Fruit fly (Drosophila melanogaster) whole organism, adult: ENCODE measurements around the gene CG13901.

Experiments
- CG11617 ChIP-seq: fragments of 200-800 bp; sonication (Bioruptor generic); optimal IDR thresholded peaks from 2 replicates; lab custom pipeline; 2017; ENCODE audit warnings: mild to moderate bottlenecking, missing biosample characterization, missing genetic modification reagents, missing genetic modification characterization
- CG12768 ChIP-seq: fragments of 200-800 bp; sonication (Bioruptor generic); optimal IDR thresholded peaks from 2 replicates; lab custom pipeline; 2017; ENCODE audit warnings: missing biosample characterization, missing genetic modification characterization, mild to moderate bottlenecking, moderate library complexity, missing genetic modification reagents
- CG14711 ChIP-seq: fragments of 200-800 bp; sonication (Bioruptor generic); optimal IDR thresholded peaks from 2 replicates; lab custom pipeline; 2018; ENCODE audit warnings: missing biosample characterization, mild to moderate bottlenecking, missing genetic modification characterization, moderate library complexity
- CG1620 ChIP-seq: fragments of 200-800 bp; sonication (Bioruptor generic); optimal IDR thresholded peaks from 2 replicates; lab custom pipeline; 2016; ENCODE audit warnings: missing biosample characterization, missing genetic modification characterization
- Crg-1 ChIP-seq: fragments of 200-800 bp; sonication (Bioruptor generic); optimal IDR thresholded peaks from 2 replicates; lab custom pipeline; 2016; ENCODE audit warnings: missing biosample characterization, missing genetic modification characterization
- Hr96 ChIP-seq: fragments of 200-800 bp; sonication (Bioruptor generic); optimal IDR thresholded peaks from 2 replicates; lab custom pipeline; 2016; ENCODE audit warnings: missing biosample characterization, missing genetic modification characterization
- Mnt ChIP-seq: fragments of 200-800 bp; sonication (Bioruptor generic); optimal IDR thresholded peaks from 2 replicates; lab custom pipeline; 2016; ENCODE audit warnings: missing biosample characterization, mild to moderate bottlenecking, missing genetic modification characterization
- cic ChIP-seq: fragments of 200-800 bp; sonication (Bioruptor generic); optimal IDR thresholded peaks from 2 replicates; lab custom pipeline; 2017; ENCODE audit warnings: missing biosample characterization, mild to moderate bottlenecking, missing genetic modification characterization, moderate library complexity
- ovo ChIP-seq: fragments of 200-800 bp; sonication (Bioruptor generic); optimal IDR thresholded peaks from 2 replicates; lab custom pipeline; 2016; ENCODE audit warnings: missing biosample characterization, missing genetic modification characterization
- tj ChIP-seq: fragments of 200-800 bp; sonication (Bioruptor generic); optimal IDR thresholded peaks from 3 replicates; lab custom pipeline; 2017; ENCODE audit warnings: missing biosample characterization, mild to moderate bottlenecking, missing genetic modification characterization, moderate library complexity

- TF ChIP-seq ovo (no peak), Hr96 (GFP tag; lab: Kevin White, UChicago) (no peak), CG11617 (GFP tag; lab: Kevin White, UChicago) (no peak), Mnt (GFP tag; lab: Kevin White, UChicago) (no peak), CG14711 (tag; lab: Kevin White, UChicago) (no peak), cic (no peak), CG12768 (GFP tag; lab: Kevin White, UChicago) (no peak), tj (GFP tag; lab: Kevin White, UChicago) (no peak), CG1620 (GFP tag; lab: Kevin White, UChicago) (no peak), Crg-1 (GFP tag; lab: Kevin White, UChicago) (no peak)
Observed at dm6 chr3L:852267-852666, 14.6 kb upstream of the CG13901 start.
